Worm (Caenorhabditis elegans) whole organism, L1 larva: ENCODE results near the gene eef-1A.1.
A peak's percentile ranks its signal among the peaks of the same experiment; 100 is the strongest.

Experiments
- C04F5.9 ChIP-seq: sonication (generic microtip); optimal IDR thresholded peaks from 2 replicates; lab custom pipeline; 2016; ENCODE audit warnings: missing genetic modification characterization, missing compliant biosample characterization
- C34B4.2 ChIP-seq: sonication (generic microtip); optimal IDR thresholded peaks from 2 replicates; lab custom pipeline; 2017; ENCODE audit warnings: mild to moderate bottlenecking, missing genetic modification characterization, missing compliant biosample characterization
- aha-1 ChIP-seq: fragments of 150-350 bp; optimal IDR thresholded peaks from 2 replicates; lab custom pipeline; 2014; ENCODE audit warnings: missing biosample characterization, missing genetic modification characterization
- ceh-63 ChIP-seq: fragments of 200-800 bp; sonication (Bioruptor generic); optimal IDR thresholded peaks from 2 replicates; lab custom pipeline; 2018; ENCODE audit warnings: mild to moderate bottlenecking, missing genetic modification characterization, missing compliant biosample characterization
- ceh-8 ChIP-seq: fragments of 200-800 bp; sonication (Bioruptor generic); optimal IDR thresholded peaks from 2 replicates; lab custom pipeline; 2018; ENCODE audit warnings: mild to moderate bottlenecking, missing genetic modification characterization, moderate library complexity, missing compliant biosample characterization
- ceh-82 ChIP-seq, 3 experiments: fragments of 150-350 bp in 1 of 3; sonication (generic microtip) in 2 of 3; optimal IDR thresholded peaks; 2 replicates each; lab custom pipeline; 2014 to 2017; ENCODE audit warnings: missing biosample characterization in 3 of 3, missing genetic modification characterization in 3 of 3
- dpl-1 ChIP-seq, 3 experiments: fragments of 150-350 bp in 2 of 3; sonication (generic microtip) in 1 of 3; optimal IDR thresholded peaks; 2 replicates each; lab custom pipeline; 2014 to 2017; ENCODE audit warnings: missing biosample characterization in 3 of 3, missing genetic modification characterization in 3 of 3, missing genetic modification reagents in 3 of 3
- dsc-1 ChIP-seq: sonication (generic microtip); optimal IDR thresholded peaks from 2 replicates; lab custom pipeline; 2016; ENCODE audit warnings: mild to moderate bottlenecking, missing genetic modification characterization, missing compliant biosample characterization
- efl-1 ChIP-seq, 4 experiments: fragments of 150-350 bp; optimal IDR thresholded peaks in 3 of 4; peaks in 1 of 4; 1 replicate in 1 of 4; 2 replicates in 3 of 4; lab custom pipeline; 2014; ENCODE audit warnings: missing biosample characterization in 2 of 4, missing genetic modification characterization in 2 of 4, missing genetic modification reagents in 2 of 4
- efl-3 ChIP-seq: fragments of 200-800 bp; sonication (Bioruptor generic); optimal IDR thresholded peaks from 2 replicates; lab custom pipeline; 2018; ENCODE audit warnings: mild to moderate bottlenecking, missing genetic modification characterization, missing compliant biosample characterization
- egl-13 ChIP-seq: sonication (generic microtip); optimal IDR thresholded peaks from 2 replicates; lab custom pipeline; 2016; ENCODE audit warnings: missing genotype, missing genetic modification reagents, missing genetic modification characterization, missing compliant biosample characterization
- egl-27 ChIP-seq, 2 experiments: fragments of 150-350 bp in 1 of 2; sonication (generic microtip); optimal IDR thresholded peaks; 3 replicates each; lab custom pipeline; 2017 to 2018; ENCODE audit warnings: missing biosample characterization in 2 of 2, missing genetic modification characterization in 2 of 2, missing genetic modification reagents in 2 of 2
- elt-2 ChIP-seq: sonication (generic microtip); optimal IDR thresholded peaks from 2 replicates; lab custom pipeline; 2016; ENCODE audit warnings: missing genetic modification characterization, mild to moderate bottlenecking, inconsistent platforms, missing compliant biosample characterization, missing genetic modification reagents
- elt-3 ChIP-seq, 6 experiments: fragments of 150-350 bp in 1 of 6; sonication (generic microtip); optimal IDR thresholded peaks; 2 replicates each; lab custom pipeline; 2017 to 2018; ENCODE audit warnings: missing biosample characterization in 6 of 6, missing genetic modification characterization in 6 of 6, inconsistent platforms in 1 of 6
- fkh-8 ChIP-seq: sonication (generic microtip); optimal IDR thresholded peaks from 2 replicates; lab custom pipeline; 2016; ENCODE audit warnings: mild to moderate bottlenecking, missing genetic modification characterization, missing compliant biosample characterization
- fos-1 ChIP-seq: fragments of 150-350 bp; optimal IDR thresholded peaks from 2 replicates; lab custom pipeline; 2014; ENCODE audit warnings: missing biosample characterization, missing genetic modification characterization
- grh-1 ChIP-seq: fragments of 200-800 bp; sonication (Bioruptor generic); IDR thresholded peaks from 2 replicates; pipeline ENCODE4 v1.3.6; 2022; ENCODE audit warnings: missing genetic modification reagents, missing genetic modification characterization, missing compliant biosample characterization
- hlh-17 ChIP-seq: fragments of 200-800 bp; sonication (Bioruptor generic); optimal IDR thresholded peaks from 2 replicates; lab custom pipeline; 2018; ENCODE audit warnings: missing genetic modification characterization, mild to moderate bottlenecking, missing compliant biosample characterization, moderate library complexity, borderline replicate concordance
- hpl-2 ChIP-seq: fragments of 150-350 bp; optimal IDR thresholded peaks from 2 replicates; lab custom pipeline; 2014; ENCODE audit warnings: missing biosample characterization, missing genetic modification reagents, missing genetic modification characterization
- irx-1 ChIP-seq: sonication (generic microtip); optimal IDR thresholded peaks from 2 replicates; lab custom pipeline; 2016; ENCODE audit warnings: missing genetic modification characterization, missing compliant biosample characterization
- jun-1 ChIP-seq: fragments of 150-350 bp; optimal IDR thresholded peaks from 2 replicates; lab custom pipeline; 2014; ENCODE audit warnings: missing biosample characterization, missing genetic modification reagents, missing genetic modification characterization
- lin-14 ChIP-seq: fragments of 200-800 bp; sonication (Bioruptor generic); optimal IDR thresholded peaks from 2 replicates; lab custom pipeline; 2018; ENCODE audit warnings: mild to moderate bottlenecking, missing genetic modification characterization, moderate library complexity, missing compliant biosample characterization
- lin-15B ChIP-seq: fragments of 150-350 bp; sonication (generic microtip); optimal IDR thresholded peaks from 3 replicates; lab custom pipeline; 2014; ENCODE audit warnings: missing biosample characterization, missing genetic modification characterization
- lin-35 ChIP-seq, 2 experiments: fragments of 150-350 bp; optimal IDR thresholded peaks; 2 replicates each; lab custom pipeline; 2014; ENCODE audit warnings: missing biosample characterization in 2 of 2, missing genetic modification characterization in 2 of 2, missing genetic modification reagents in 2 of 2
- lir-3 ChIP-seq: sonication (generic microtip); optimal IDR thresholded peaks from 2 replicates; lab custom pipeline; 2016; ENCODE audit warnings: mild to moderate bottlenecking, missing genetic modification characterization, moderate library complexity, missing compliant biosample characterization; ENCODE audit not compliant: poor library complexity
- mab-9 ChIP-seq: fragments of 200-800 bp; sonication (Bioruptor generic); IDR thresholded peaks from 2 replicates; pipeline ENCODE4 v1.3.6; 2022; ENCODE audit warnings: missing genetic modification reagents, missing genetic modification characterization, missing compliant biosample characterization
- mdl-1 ChIP-seq, 2 experiments: fragments of 150-350 bp; optimal IDR thresholded peaks; 2 replicates each; lab custom pipeline; 2014 to 2017; ENCODE audit warnings: missing biosample characterization in 2 of 2, missing genetic modification characterization in 2 of 2, inconsistent platforms in 1 of 2
- mef-2 ChIP-seq: fragments of 150-350 bp; optimal IDR thresholded peaks from 2 replicates; lab custom pipeline; 2014; ENCODE audit warnings: missing biosample characterization, missing genetic modification characterization
- mep-1 ChIP-seq: fragments of 150-350 bp; optimal IDR thresholded peaks from 2 replicates; lab custom pipeline; 2014; ENCODE audit warnings: missing biosample characterization, missing genetic modification characterization
- nhr-11 ChIP-seq: fragments of 150-350 bp; optimal IDR thresholded peaks from 2 replicates; lab custom pipeline; 2014; ENCODE audit warnings: missing biosample characterization, missing genetic modification characterization
- nhr-19 ChIP-seq: fragments of 200-800 bp; sonication (Bioruptor generic); conservative IDR thresholded peaks from 2 replicates; pipeline ENCODE4 v1.3.6; 2022; ENCODE audit warnings: missing genetic modification characterization, missing compliant biosample characterization
- nhr-20 ChIP-seq: sonication (generic microtip); optimal IDR thresholded peaks from 2 replicates; lab custom pipeline; 2016; ENCODE audit warnings: mild to moderate bottlenecking, missing genetic modification characterization, missing compliant biosample characterization
- nhr-237 ChIP-seq: fragments of 150-350 bp; optimal IDR thresholded peaks from 2 replicates; lab custom pipeline; 2014; ENCODE audit warnings: missing biosample characterization, missing genetic modification characterization
- nhr-71 ChIP-seq: sonication (generic microtip); optimal IDR thresholded peaks from 2 replicates; lab custom pipeline; 2016; ENCODE audit warnings: mild to moderate bottlenecking, missing genetic modification characterization, moderate library complexity, missing compliant biosample characterization
- nhr-84 ChIP-seq: sonication (generic microtip); optimal IDR thresholded peaks from 2 replicates; lab custom pipeline; 2017; ENCODE audit warnings: missing biosample characterization, missing genetic modification characterization
- nhr-85 ChIP-seq: sonication (generic microtip); peaks from one replicate; lab custom pipeline; 2016; ENCODE audit warnings: missing genetic modification characterization, inconsistent platforms, missing compliant biosample characterization
- pqm-1 ChIP-seq: sonication (generic microtip); optimal IDR thresholded peaks from 3 replicates; lab custom pipeline; 2017; ENCODE audit warnings: missing biosample characterization, missing genetic modification characterization
- rnt-1 ChIP-seq: sonication (generic microtip); optimal IDR thresholded peaks from 2 replicates; lab custom pipeline; 2016; ENCODE audit warnings: mild to moderate bottlenecking, missing genetic modification characterization, moderate library complexity, missing compliant biosample characterization
- snu-23 ChIP-seq: sonication (generic microtip); optimal IDR thresholded peaks from 2 replicates; lab custom pipeline; 2016; ENCODE audit warnings: missing genetic modification characterization, missing compliant biosample characterization
- sox-4 ChIP-seq: sonication (generic microtip); optimal IDR thresholded peaks from 2 replicates; lab custom pipeline; 2016; ENCODE audit warnings: missing genetic modification characterization, missing compliant biosample characterization
- sup-37 ChIP-seq: fragments of 200-800 bp; sonication (Bioruptor generic); optimal IDR thresholded peaks from 2 replicates; lab custom pipeline; 2018; ENCODE audit warnings: mild to moderate bottlenecking, missing genetic modification characterization, missing compliant biosample characterization
- tbx-2 ChIP-seq: sonication (generic microtip); optimal IDR thresholded peaks from 2 replicates; lab custom pipeline; 2016; ENCODE audit warnings: missing genetic modification characterization, missing compliant biosample characterization
- unc-130 ChIP-seq: fragments of 150-350 bp; optimal IDR thresholded peaks from 2 replicates; lab custom pipeline; 2017; ENCODE audit warnings: missing biosample characterization, missing genetic modification characterization, inconsistent platforms
- unc-30 ChIP-seq: sonication (generic microtip); optimal IDR thresholded peaks from 2 replicates; lab custom pipeline; 2017; ENCODE audit warnings: missing biosample characterization, missing genetic modification characterization
- unc-62 ChIP-seq: fragments of 150-350 bp; optimal IDR thresholded peaks from 2 replicates; lab custom pipeline; 2014; ENCODE audit warnings: missing biosample characterization, missing genetic modification reagents, missing genetic modification characterization
- unc-86 ChIP-seq: sonication (generic microtip); optimal IDR thresholded peaks from 2 replicates; lab custom pipeline; 2016; ENCODE audit warnings: missing genetic modification characterization, missing compliant biosample characterization
- vab-15 ChIP-seq: sonication (generic microtip); optimal IDR thresholded peaks from 2 replicates; lab custom pipeline; 2017; ENCODE audit warnings: missing genotype, mild to moderate bottlenecking, missing genetic modification characterization, missing compliant biosample characterization
- xbp-1 ChIP-seq: sonication (generic microtip); optimal IDR thresholded peaks from 2 replicates; lab custom pipeline; 2016; ENCODE audit warnings: missing genetic modification characterization, missing compliant biosample characterization
- ztf-11 ChIP-seq, 2 experiments: sonication (generic microtip); optimal IDR thresholded peaks; 2 replicates each; lab custom pipeline; 2016 to 2017; ENCODE audit warnings: missing genetic modification characterization in 2 of 2, missing biosample characterization in 1 of 2, missing compliant biosample characterization in 1 of 2
- ztf-4 ChIP-seq: fragments of 150-350 bp; optimal IDR thresholded peaks from 2 replicates; lab custom pipeline; 2014; ENCODE audit warnings: missing biosample characterization, missing genetic modification characterization

Gene eef-1A.1

ce11 chrIII:6971662-6972284 is at the start of gene eef-1A.1, which contains the start of gene rfc-4:
Gene eef-1A.1 (minus strand): TSS chrIII:6971712.
Gene rfc-4 (plus strand): TSS chrIII:6972253.
- TF ChIP-seq nhr-85: peak; percentile 98
- peak; percentile 90 for TF ChIP-seq nhr-11 (tag; lab: Kevin White, UChicago)
- TF ChIP-seq ceh-63 (GFP tag; lab: Kevin White, UChicago): peak; percentile 11
- no peak for TF ChIP-seq pqm-1 (tag; lab: Kevin White, UChicago)
- peak in 1 of 2 experiments; percentile 85 for TF ChIP-seq ztf-11 (tag; optimal IDR thresholded peaks at IDR 0.05; lab: Kevin White, UChicago)
- peak; percentile 96 for TF ChIP-seq rnt-1
- peak; percentile 92 for TF ChIP-seq egl-13 (tag; lab: Kevin White, UChicago)
- TF ChIP-seq nhr-71 (tag; lab: Kevin White, UChicago): peak; percentile 98
- TF ChIP-seq elt-3 (tag; optimal IDR thresholded peaks at IDR 0.05; lab: Kevin White, UChicago): peak; percentile 80 to 100 (median 92)
- peak; percentile 0 for TF ChIP-seq C34B4.2 (tag; lab: Kevin White, UChicago)
- TF ChIP-seq grh-1 (GFP tag; lab: Robert Waterston, UW): peak; percentile 92
- no peak for TF ChIP-seq hlh-17 (GFP tag; lab: Kevin White, UChicago)
- peak; percentile 91 for TF ChIP-seq irx-1 (tag; lab: Kevin White, UChicago)
- TF ChIP-seq unc-130 (tag; lab: Kevin White, UChicago): peak; percentile 95
- peak; percentile 99 for TF ChIP-seq snu-23 (GFP tag; lab: Kevin White, UChicago)
- TF ChIP-seq unc-30 (tag; lab: Kevin White, UChicago): no peak
- TF ChIP-seq lir-3 (tag; lab: Kevin White, UChicago): peak; percentile 91
- peak; percentile 95 for TF ChIP-seq ceh-8 (GFP tag; lab: Kevin White, UChicago)
- peak; percentile 75 for TF ChIP-seq sox-4
- TF ChIP-seq hpl-2 (GFP tag; lab: Kevin White, UChicago): peak; percentile 90
- TF ChIP-seq dpl-1 (GFP tag; optimal IDR thresholded peaks at IDR 0.05; lab: Kevin White, UChicago): peak; percentile 96 to 98 (median 97)
- TF ChIP-seq nhr-237: peak; percentile 97
- TF ChIP-seq nhr-19 (GFP tag; lab: Robert Waterston, UW): peak; percentile 98
- peak; percentile 59 for TF ChIP-seq elt-2 (tag; lab: Kevin White, UChicago)
- peak; percentile 98 for TF ChIP-seq efl-1 (optimal IDR thresholded peaks at IDR 0.05; lab: Kevin White, UChicago)
- peak; percentile 94 to 99 for TF ChIP-seq efl-1 (GFP tag; optimal IDR thresholded peaks at IDR 0.05 in 1 of 2; lab: Kevin White, UChicago)
- peak; percentile 53 for TF ChIP-seq unc-62 (GFP tag; lab: Kevin White, UChicago)
- peak in 1 of 2 experiments; percentile 97 for TF ChIP-seq mdl-1 (tag; optimal IDR thresholded peaks at IDR 0.05; lab: Kevin White, UChicago)
- TF ChIP-seq nhr-20 (tag; lab: Kevin White, UChicago): peak; percentile 98
- peak; percentile 97 for TF ChIP-seq xbp-1 (tag; lab: Kevin White, UChicago)
- peak; percentile 97 to 99 for TF ChIP-seq lin-35 (GFP tag; optimal IDR thresholded peaks at IDR 0.05; lab: Kevin White, UChicago)
- peak; percentile 38 for TF ChIP-seq efl-3 (GFP tag; lab: Kevin White, UChicago)
- peak; percentile 93 for TF ChIP-seq unc-86 (tag; lab: Kevin White, UChicago)
- peak; percentile 54 for TF ChIP-seq sup-37 (GFP tag; lab: Kevin White, UChicago)
- TF ChIP-seq egl-27 (tag; optimal IDR thresholded peaks at IDR 0.05; lab: Kevin White, UChicago): peak in 1 of 2 experiments; percentile 5
- TF ChIP-seq dsc-1 (tag; lab: Kevin White, UChicago): peak; percentile 98
- TF ChIP-seq vab-15 (tag; lab: Kevin White, UChicago): peak; percentile 81
- peak; percentile 98 for TF ChIP-seq fkh-8 (tag; lab: Kevin White, UChicago)
- peak; percentile 96 for TF ChIP-seq lin-15B (tag; lab: Kevin White, UChicago)
- TF ChIP-seq aha-1 (tag; lab: Kevin White, UChicago): peak; percentile 82
- TF ChIP-seq C04F5.9 (tag; lab: Kevin White, UChicago): peak; percentile 99
- TF ChIP-seq mep-1: peak; percentile 99
- TF ChIP-seq mab-9 (GFP tag; lab: Robert Waterston, UW): peak; percentile 80
- peak; percentile 95 for TF ChIP-seq jun-1 (tag; lab: Kevin White, UChicago)
- peak; percentile 97 for TF ChIP-seq tbx-2 (tag; lab: Kevin White, UChicago)
- TF ChIP-seq ceh-82 (tag; optimal IDR thresholded peaks at IDR 0.05; lab: Kevin White, UChicago): peak; percentile 94 to 98 (median 96)
- peak; percentile 93 for TF ChIP-seq ztf-4 (tag; lab: Kevin White, UChicago)
- peak; percentile 95 for TF ChIP-seq fos-1 (tag; lab: Kevin White, UChicago)
- TF ChIP-seq mef-2 (tag; lab: Kevin White, UChicago): peak; percentile 64
- TF ChIP-seq lin-14 (GFP tag; lab: Kevin White, UChicago): peak; percentile 97
- peak; percentile 57 for TF ChIP-seq nhr-84 (tag; lab: Kevin White, UChicago)
